Worm (Caenorhabditis elegans) whole organism, midembryonic: ENCODE data around the gene ceh-62.

ENCODE experiments used
- T22C8.4 ChIP-seq: fragments of 200-800 bp; sonication (Bioruptor generic); IDR thresholded peaks from 2 replicates; pipeline ENCODE4 v1.3.6; 2022; ENCODE audit warnings: missing genetic modification characterization, missing compliant biosample characterization
- cog-1 ChIP-seq: sonication (generic microtip); optimal IDR thresholded peaks from 2 replicates; lab custom pipeline; 2016; ENCODE audit warnings: missing genetic modification characterization, missing compliant biosample characterization
- flt-1 ChIP-seq: fragments of 200-800 bp; sonication (Bioruptor generic); IDR thresholded peaks from 2 replicates; pipeline ENCODE4 v1.3.6; 2022; ENCODE audit warnings: missing genetic modification characterization, missing compliant biosample characterization
- klf-2 ChIP-seq: fragments of 200-800 bp; sonication (Bioruptor generic); conservative IDR thresholded peaks from 2 replicates; pipeline ENCODE4 v1.3.6; 2022; ENCODE audit warnings: missing genetic modification reagents, missing genetic modification characterization, missing compliant biosample characterization
- med-1 ChIP-seq: sonication (generic microtip); optimal IDR thresholded peaks from 2 replicates; lab custom pipeline; 2017; ENCODE audit warnings: missing genetic modification characterization, mild to moderate bottlenecking, missing compliant biosample characterization, antibody characterized with exemption, missing genetic modification reagents; ENCODE audit not compliant: insufficient read depth
- ref-1 ChIP-seq: fragments of 200-800 bp; sonication (Bioruptor generic); conservative IDR thresholded peaks from 2 replicates; pipeline ENCODE4 v1.3.6; 2022; ENCODE audit warnings: missing genetic modification reagents, missing genetic modification characterization, missing compliant biosample characterization
- tab-1 ChIP-seq: fragments of 200-800 bp; sonication (Bioruptor generic); IDR thresholded peaks from 2 replicates; pipeline ENCODE4 v1.3.6; 2022; ENCODE audit warnings: missing genetic modification characterization, missing compliant biosample characterization
- ztf-23 ChIP-seq: fragments of 200-800 bp; sonication (Bioruptor generic); IDR thresholded peaks from 2 replicates; pipeline ENCODE4 v1.3.6; 2022; ENCODE audit warnings: missing genetic modification reagents, missing genetic modification characterization, missing compliant biosample characterization
- ztf-29 ChIP-seq: fragments of 200-800 bp; sonication (Bioruptor generic); IDR thresholded peaks from 2 replicates; pipeline ENCODE4 v1.3.6; 2022; ENCODE audit warnings: missing genetic modification reagents, missing genetic modification characterization, missing compliant biosample characterization

ceh-62 gene

ce11 chrII:10783201-10783962 lies 22.2 kb upstream of the ceh-62 start, which contains the start of gene ect-2:
Gene ect-2, minus strand, starts transcription at chrII:10783962.
- TF ChIP-seq med-1 = no peak
- TF ChIP-seq ztf-23 = no peak
- TF ChIP-seq ref-1 (GFP tag; lab: Robert Waterston, UW) = no peak
- no peak for TF ChIP-seq tab-1 (GFP tag; lab: Robert Waterston, UW)

- no peak for TF ChIP-seq ztf-29 (GFP tag; lab: Robert Waterston, UW)
- 0 out of 2 replicates have a peak, but pooled peaks have one; percentile 19 for TF ChIP-seq flt-1 (GFP tag; lab: Robert Waterston, UW)
- no peak for TF ChIP-seq ref-1 (GFP tag; lab: Robert Waterston, UW)
Observed at ce11 chrII:10784248-10784647, 21.3 kb upstream of the ceh-62 start.

ce11 chrII:10784780-10785463 lies 20.6 kb upstream of the ceh-62 start, which contains the start of gene cdl-1:
Gene cdl-1, plus strand, starts transcription at chrII:10785452.
- TF ChIP-seq flt-1 (GFP tag; lab: Robert Waterston, UW) = no peak
- TF ChIP-seq cog-1 (tag; lab: Kevin White, UChicago) = no peak
- no peak for TF ChIP-seq tab-1 (GFP tag; lab: Robert Waterston, UW)
- TF ChIP-seq ref-1 (GFP tag; lab: Robert Waterston, UW) = no peak
- no peak for TF ChIP-seq ztf-29 (GFP tag; lab: Robert Waterston, UW)
- TF ChIP-seq klf-2 (GFP tag; lab: Robert Waterston, UW) = no peak
- TF ChIP-seq med-1 = no peak
- no peak for TF ChIP-seq ztf-23
- no peak for TF ChIP-seq T22C8.4 (GFP tag; lab: Robert Waterston, UW)

ce11 chrII:10787240-10787639 lies 18.3 kb upstream of the ceh-62 start, which contains the start of gene tag-209:
Gene tag-209, plus strand, starts transcription at chrII:10787312.
- TF ChIP-seq ztf-29 (GFP tag; lab: Robert Waterston, UW) (no peak), klf-2 (GFP tag; lab: Robert Waterston, UW) (no peak), ref-1 (GFP tag; lab: Robert Waterston, UW) (no peak), T22C8.4 (GFP tag; lab: Robert Waterston, UW) (no peak), ztf-23 (no peak), tab-1 (GFP tag; lab: Robert Waterston, UW) (no peak), med-1 (no peak), cog-1 (tag; lab: Kevin White, UChicago) (no peak), flt-1 (GFP tag; lab: Robert Waterston, UW) (no peak)

ce11 chrII:10792611-10793010 lies 12.9 kb upstream of the ceh-62 start:
- TF ChIP-seq ztf-23 (no peak), ref-1 (GFP tag; lab: Robert Waterston, UW) (no peak), flt-1 (GFP tag; lab: Robert Waterston, UW) (no peak), med-1 (no peak), klf-2 (GFP tag; lab: Robert Waterston, UW) (no peak), ztf-29 (GFP tag; lab: Robert Waterston, UW) (no peak), tab-1 (GFP tag; lab: Robert Waterston, UW) (no peak), T22C8.4 (GFP tag; lab: Robert Waterston, UW) (no peak), cog-1 (tag; lab: Kevin White, UChicago) (no peak)

ce11 chrII:10793393-10793792 lies 12.1 kb upstream of the ceh-62 start, which contains the start of gene vps-11:
Gene vps-11, minus strand, starts transcription at chrII:10793493.
- TF ChIP-seq cog-1 (tag; lab: Kevin White, UChicago) (no peak), ztf-29 (GFP tag; lab: Robert Waterston, UW) (no peak), tab-1 (GFP tag; lab: Robert Waterston, UW) (no peak), T22C8.4 (GFP tag; lab: Robert Waterston, UW) (no peak), ztf-23 (no peak), flt-1 (GFP tag; lab: Robert Waterston, UW) (no peak), ref-1 (GFP tag; lab: Robert Waterston, UW) (no peak), med-1 (no peak), klf-2 (GFP tag; lab: Robert Waterston, UW) (no peak)

- no peak for TF ChIP-seq tab-1 (GFP tag; lab: Robert Waterston, UW)
- TF ChIP-seq ref-1 (GFP tag; lab: Robert Waterston, UW) = no peak
- no peak for TF ChIP-seq med-1
- no peak for TF ChIP-seq flt-1 (GFP tag; lab: Robert Waterston, UW)
- TF ChIP-seq ztf-29 (GFP tag; lab: Robert Waterston, UW) = no peak
- no peak for TF ChIP-seq ztf-23
- TF ChIP-seq cog-1 (tag; lab: Kevin White, UChicago) = no peak
- TF ChIP-seq T22C8.4 (GFP tag; lab: Robert Waterston, UW) = no peak
Observed at ce11 chrII:10796194-10796593, 9.3 kb upstream of the ceh-62 start, which contains the start of gene set-14. Gene set-14, minus strand, starts transcription at chrII:10796294.

ce11 chrII:10798429-10798893 lies 7.1 kb upstream of the ceh-62 start, which contains the start of gene npp-19:
Gene npp-19, minus strand, starts transcription at chrII:10798479.
- TF ChIP-seq cog-1 (tag; lab: Kevin White, UChicago) = peak; percentile 23
- 0 out of 2 replicates have a peak, but pooled peaks have one; percentile 45 for TF ChIP-seq flt-1 (GFP tag; lab: Robert Waterston, UW)
- 0 out of 2 replicates have a peak, but pooled peaks have one; percentile 47 for TF ChIP-seq ztf-23
- TF ChIP-seq klf-2 (GFP tag; lab: Robert Waterston, UW) = no peak

- TF ChIP-seq med-1 = no peak
- TF ChIP-seq ztf-29 (GFP tag; lab: Robert Waterston, UW) = no peak
- no peak for TF ChIP-seq flt-1 (GFP tag; lab: Robert Waterston, UW)
- TF ChIP-seq tab-1 (GFP tag; lab: Robert Waterston, UW) = no peak
- TF ChIP-seq T22C8.4 (GFP tag; lab: Robert Waterston, UW) = no peak
- TF ChIP-seq ztf-23 = no peak
- TF ChIP-seq klf-2 (GFP tag; lab: Robert Waterston, UW) = no peak
- no peak for TF ChIP-seq ref-1 (GFP tag; lab: Robert Waterston, UW)
- no peak for TF ChIP-seq cog-1 (tag; lab: Kevin White, UChicago)
Observed at ce11 chrII:10800209-10800608, 5.3 kb upstream of the ceh-62 start.
